Fruit fly (Drosophila melanogaster) whole organism, embryonic: ENCODE measurements around the gene PK1-R.

Experiments
- Atf-2 ChIP-seq: fragments of 200-800 bp; sonication (Bioruptor generic); optimal IDR thresholded peaks from 2 replicates; lab custom pipeline; 2016; ENCODE audit warnings: missing biosample characterization, missing genetic modification characterization
- BtbVII ChIP-seq: fragments of 200-800 bp; sonication (Bioruptor generic); optimal IDR thresholded peaks from 3 replicates; lab custom pipeline; 2017; ENCODE audit warnings: missing biosample characterization, mild to moderate bottlenecking, missing genetic modification characterization
- CG11093 ChIP-seq: fragments of 200-800 bp; sonication (Bioruptor generic); IDR thresholded peaks from 3 replicates; pipeline ENCODE4 v1.3.6; 2022; ENCODE audit warnings: missing biosample characterization, missing genetic modification characterization
- CG11504 ChIP-seq: fragments of 200-800 bp; sonication (Bioruptor generic); optimal IDR thresholded peaks from 3 replicates; lab custom pipeline; 2019; ENCODE audit warnings: missing biosample characterization, mild to moderate bottlenecking, missing genetic modification characterization, moderate library complexity
- CG11560 ChIP-seq: fragments of 200-800 bp; sonication (Bioruptor generic); IDR thresholded peaks from 3 replicates; pipeline ENCODE4 v1.3.6; 2022; ENCODE audit warnings: missing biosample characterization, missing genetic modification characterization
- CG11695 ChIP-seq: fragments of 200-800 bp; sonication (Bioruptor generic); IDR thresholded peaks from 3 replicates; pipeline ENCODE4 v1.3.6; 2022; ENCODE audit warnings: missing biosample characterization, missing genetic modification characterization
- CG17359 ChIP-seq: fragments of 200-800 bp; sonication (Bioruptor generic); optimal IDR thresholded peaks from 3 replicates; lab custom pipeline; 2018; ENCODE audit warnings: missing biosample characterization, mild to moderate bottlenecking, missing genetic modification characterization, moderate library complexity
- CG1792 ChIP-seq: fragments of 200-800 bp; sonication (Bioruptor generic); optimal IDR thresholded peaks from 2 replicates; lab custom pipeline; 2016; ENCODE audit warnings: missing biosample characterization, missing genetic modification characterization
- CG18764 ChIP-seq: fragments of 200-800 bp; sonication (Bioruptor generic); optimal IDR thresholded peaks from 3 replicates; lab custom pipeline; 2016; ENCODE audit warnings: missing biosample characterization, missing genetic modification characterization
- CG2875 ChIP-seq: fragments of 200-800 bp; sonication (Bioruptor generic); optimal IDR thresholded peaks from 2 replicates; lab custom pipeline; 2017; ENCODE audit warnings: missing biosample characterization, mild to moderate bottlenecking, missing genetic modification characterization, missing genetic modification reagents
- CG3726 ChIP-seq: fragments of 200-800 bp; sonication (Bioruptor generic); IDR thresholded peaks from 3 replicates; pipeline ENCODE4, ENCODE4 v1.3.6; 2022; ENCODE audit warnings: missing biosample characterization, missing genetic modification characterization
- CG6654 ChIP-seq: fragments of 200-800 bp; sonication (Bioruptor generic); optimal IDR thresholded peaks from 2 replicates; lab custom pipeline; 2017; ENCODE audit warnings: missing biosample characterization, mild to moderate bottlenecking, missing genetic modification characterization
- CG7357 ChIP-seq: fragments of 200-800 bp; sonication (Bioruptor generic); IDR thresholded peaks from 3 replicates; pipeline ENCODE4 v1.3.6; 2022; ENCODE audit warnings: missing biosample characterization, missing genetic modification characterization
- CG7928 ChIP-seq: fragments of 200-800 bp; sonication (Bioruptor generic); optimal IDR thresholded peaks from 2 replicates; lab custom pipeline; 2017; ENCODE audit warnings: missing biosample characterization, mild to moderate bottlenecking, missing genetic modification characterization
- CG8281 ChIP-seq: fragments of 200-800 bp; sonication (Bioruptor generic); optimal IDR thresholded peaks from 2 replicates; lab custom pipeline; 2018; ENCODE audit warnings: missing biosample characterization, mild to moderate bottlenecking, missing genetic modification characterization, moderate library complexity
- CG8388 ChIP-seq: fragments of 200-800 bp; sonication (Bioruptor generic); optimal IDR thresholded peaks from 2 replicates; lab custom pipeline; 2019; ENCODE audit warnings: missing biosample characterization, mild to moderate bottlenecking, missing genetic modification characterization, moderate library complexity
- CG8765 ChIP-seq: fragments of 200-800 bp; sonication (Bioruptor generic); IDR thresholded peaks from 2 replicates; pipeline ENCODE4 v1.3.6; 2022; ENCODE audit warnings: missing biosample characterization, missing genetic modification characterization
- CG9932 ChIP-seq: fragments of 200-800 bp; sonication (Bioruptor generic); IDR thresholded peaks from 2 replicates; pipeline ENCODE4 v1.3.6; 2022; ENCODE audit warnings: missing biosample characterization, missing genetic modification characterization
- CHES-1-like ChIP-seq: fragments of 200-800 bp; sonication (Bioruptor generic); optimal IDR thresholded peaks from 2 replicates; lab custom pipeline; 2016; ENCODE audit warnings: missing biosample characterization, missing genetic modification characterization
- CoRest ChIP-seq: fragments of 200-800 bp; sonication (Bioruptor generic); optimal IDR thresholded peaks from 3 replicates; lab custom pipeline; 2018; ENCODE audit warnings: missing biosample characterization, mild to moderate bottlenecking, missing genetic modification characterization, moderate library complexity
- Dfd ChIP-seq, 2 experiments: fragments of >200 bp; optimal IDR thresholded peaks; 2 replicates each; lab custom pipeline; 2017; ENCODE audit warnings: missing biosample characterization in 2 of 2, missing genetic modification characterization in 2 of 2
- Ets65A ChIP-seq: fragments of 200-800 bp; sonication (Bioruptor generic); peaks from one replicate; lab custom pipeline; 2016; ENCODE audit warnings: missing biosample characterization, missing genetic modification characterization
- Ets97D ChIP-seq: fragments of 200-800 bp; sonication (Bioruptor generic); optimal IDR thresholded peaks from 3 replicates; lab custom pipeline; 2016; ENCODE audit warnings: missing biosample characterization, missing genetic modification characterization
- Fer3 ChIP-seq: fragments of 200-800 bp; sonication (Bioruptor generic); optimal IDR thresholded peaks from 2 replicates; lab custom pipeline; 2018; ENCODE audit warnings: missing biosample characterization, mild to moderate bottlenecking, missing genetic modification characterization, moderate library complexity
- Gug ChIP-seq: fragments of 200-800 bp; sonication (Bioruptor generic); IDR thresholded peaks from 4 replicates; pipeline ENCODE4 v1.3.6; 2022; ENCODE audit warnings: missing biosample characterization, missing genetic modification characterization
- HmgZ ChIP-seq: fragments of 200-800 bp; sonication (Bioruptor generic); optimal IDR thresholded peaks from 2 replicates; lab custom pipeline; 2018; ENCODE audit warnings: missing biosample characterization, mild to moderate bottlenecking, missing genetic modification characterization
- Jarid2 ChIP-seq: fragments of 200-800 bp; sonication (Bioruptor generic); optimal IDR thresholded peaks from 3 replicates; lab custom pipeline; 2017; ENCODE audit warnings: mild to moderate bottlenecking, missing biosample characterization, missing genetic modification reagents, missing genetic modification characterization
- MESR4 ChIP-seq: fragments of 200-800 bp; sonication (Bioruptor generic); optimal IDR thresholded peaks from 2 replicates; lab custom pipeline; 2018; ENCODE audit warnings: missing biosample characterization, mild to moderate bottlenecking, missing genetic modification characterization, moderate library complexity
- Myb ChIP-seq: fragments of 200-800 bp; sonication (Bioruptor generic); optimal IDR thresholded peaks from 2 replicates; lab custom pipeline; 2016; ENCODE audit warnings: missing biosample characterization, missing genetic modification characterization
- Sox100B ChIP-seq: fragments of 200-800 bp; sonication (Bioruptor generic); optimal IDR thresholded peaks from 3 replicates; lab custom pipeline; 2018; ENCODE audit warnings: missing biosample characterization, mild to moderate bottlenecking, missing genetic modification characterization
- Taf1 ChIP-seq: fragments of 200-800 bp; sonication (Bioruptor generic); IDR thresholded peaks from 2 replicates; pipeline ENCODE4 v1.3.6; 2022; ENCODE audit warnings: missing biosample characterization, missing genetic modification characterization
- amos ChIP-seq: fragments of 200-800 bp; sonication (Bioruptor generic); IDR thresholded peaks from 2 replicates; pipeline ENCODE4 v1.3.6; 2022; ENCODE audit warnings: missing biosample characterization, missing genetic modification characterization; ENCODE audit not compliant: partially characterized antibody
- bcd ChIP-seq: fragments of 200-800 bp; sonication (Bioruptor generic); optimal IDR thresholded peaks from 2 replicates; lab custom pipeline; 2017; ENCODE audit warnings: missing biosample characterization, mild to moderate bottlenecking, missing genetic modification characterization
- caup ChIP-seq: fragments of 200-800 bp; sonication (Bioruptor generic); optimal IDR thresholded peaks from 3 replicates; lab custom pipeline; 2017; ENCODE audit warnings: missing biosample characterization, mild to moderate bottlenecking, missing genetic modification characterization, moderate library complexity; ENCODE audit not compliant: severe bottlenecking
- corto ChIP-seq: fragments of 200-800 bp; sonication (Bioruptor generic); optimal IDR thresholded peaks from 2 replicates; lab custom pipeline; 2016; ENCODE audit warnings: missing biosample characterization, mild to moderate bottlenecking, missing genetic modification characterization, moderate library complexity
- crc ChIP-seq: fragments of 200-800 bp; sonication (Bioruptor generic); optimal IDR thresholded peaks from 2 replicates; lab custom pipeline; 2016; ENCODE audit warnings: missing biosample characterization, missing genetic modification characterization
- crp ChIP-seq, 2 experiments: fragments of 200-800 bp; sonication (Bioruptor generic); optimal IDR thresholded peaks; 2 replicates in 1 of 2; 3 replicates in 1 of 2; lab custom pipeline; 2017; ENCODE audit warnings: missing biosample characterization in 2 of 2, missing genetic modification characterization in 2 of 2, mild to moderate bottlenecking in 1 of 2, moderate library complexity in 1 of 2
- ken ChIP-seq: fragments of 200-800 bp; sonication (Bioruptor generic); IDR thresholded peaks from 3 replicates; pipeline ENCODE4 v1.3.6; 2022; ENCODE audit warnings: missing biosample characterization, missing genetic modification characterization
- klu ChIP-seq: fragments of 200-800 bp; sonication (Bioruptor generic); IDR thresholded peaks from 2 replicates; pipeline ENCODE4 v1.3.6; 2022; ENCODE audit warnings: missing biosample characterization, missing genetic modification characterization
- lab ChIP-seq: fragments of 200-800 bp; sonication (Bioruptor generic); optimal IDR thresholded peaks from 3 replicates; lab custom pipeline; 2017; ENCODE audit warnings: missing biosample characterization, missing genetic modification characterization, mild to moderate bottlenecking, moderate library complexity, missing genetic modification reagents
- lmd ChIP-seq: fragments of 200-800 bp; sonication (Bioruptor generic); IDR thresholded peaks from 2 replicates; pipeline ENCODE4 v1.3.6; 2022; ENCODE audit warnings: missing biosample characterization, missing genetic modification characterization
- pros ChIP-seq: fragments of 200-800 bp; sonication (Bioruptor generic); optimal IDR thresholded peaks from 3 replicates; lab custom pipeline; 2019; ENCODE audit warnings: missing biosample characterization, mild to moderate bottlenecking, missing genetic modification characterization, moderate library complexity
- sna ChIP-seq: fragments of 200-800 bp; sonication (Bioruptor generic); IDR thresholded peaks from 2 replicates; pipeline ENCODE4 v1.3.6; 2022; ENCODE audit warnings: missing biosample characterization, missing genetic modification characterization; ENCODE audit not compliant: partially characterized antibody

Gene PK1-R

dm6 chr3R:14108158-14108921, 5.4 kb upstream of the PK1-R start, which contains the start of gene CG12402 (continued):
- TF ChIP-seq lmd (peak; percentile 85), CG18764 (peak; percentile 79), CG8765 (GFP tag; lab: Robert Waterston, UW) (peak; percentile 29; the same call in 1 of the 2 replicates), lab (GFP tag; lab: Kevin White, UChicago) (peak; percentile 89), CoRest (peak; percentile 85), CG2875 (GFP tag; lab: Kevin White, UChicago) (peak; percentile 84), CG8281 (tag; lab: Kevin White, UChicago) (peak; percentile 67), amos (GFP tag; lab: Robert Waterston, UW) (no peak; the same call in 1 of the 2 replicates), crc (GFP tag; lab: Kevin White, UChicago) (peak; percentile 27), CG11695 (GFP tag; lab: Robert Waterston, UW) (peak; percentile 89), Taf1 (GFP tag; lab: Robert Waterston, UW) (peak; percentile 50; the same call in 1 of the 2 replicates), Jarid2 (GFP tag; lab: Kevin White, UChicago) (peak; percentile 11), klu (GFP tag; lab: Robert Waterston, UW) (peak; percentile 63), caup (GFP tag; lab: Kevin White, UChicago) (peak; percentile 80), CG7928 (GFP tag; lab: Kevin White, UChicago) (peak; percentile 49), CG6654 (GFP tag; lab: Kevin White, UChicago) (peak; percentile 47), Sox100B (GFP tag; lab: Kevin White, UChicago) (peak; percentile 84), CG17359 (tag; lab: Kevin White, UChicago) (peak; percentile 93), crp (GFP tag; optimal IDR thresholded peaks at IDR 0.05; lab: Kevin White, UChicago) (no peak), CHES-1-like (GFP tag; lab: Kevin White, UChicago) (peak; percentile 43), ken (peak; percentile 88), CG11560 (tag; lab: Robert Waterston, UW) (no peak), pros (GFP tag; lab: Kevin White, UChicago) (peak; percentile 96), corto (no peak), CG9932 (GFP tag; lab: Robert Waterston, UW) (peak; percentile 52), Ets97D (GFP tag; lab: Kevin White, UChicago) (no peak), Ets65A (GFP tag; lab: Kevin White, UChicago) (peak; percentile 95), MESR4 (GFP tag; lab: Kevin White, UChicago) (no peak), Dfd (GFP tag; optimal IDR thresholded peaks at IDR 0.05; lab: Kevin White, UChicago) (no peak), CG11504 (tag; lab: Kevin White, UChicago) (peak; percentile 91), CG3726 (GFP tag; lab: Robert Waterston, UW) (peak; percentile 81; the same call in 2 of the 3 replicates), CG7357 (GFP tag; lab: Robert Waterston, UW) (peak; percentile 73; the same call in 2 of the 3 replicates), CG11093 (peak; percentile 76; the same call in 2 of the 3 replicates), Fer3 (tag; lab: Kevin White, UChicago) (peak; percentile 83), CG8388 (GFP tag; lab: Kevin White, UChicago) (peak; percentile 83), sna (GFP tag; lab: Robert Waterston, UW) (peak; percentile 19; the same call in 1 of the 2 replicates), BtbVII (GFP tag; lab: Kevin White, UChicago) (peak; percentile 80), HmgZ (tag; lab: Kevin White, UChicago) (peak; percentile 73), Myb (peak; percentile 24), Atf-2 (GFP tag; lab: Kevin White, UChicago) (peak; percentile 36), Gug (GFP tag; lab: Robert Waterston, UW) (peak; percentile 70; the same call in 3 of the 4 replicates), CG1792 (GFP tag; lab: Kevin White, UChicago) (peak; percentile 51), bcd (GFP tag; lab: Kevin White, UChicago) (peak; percentile 84)
